Worm (Caenorhabditis elegans): ENCODE results near the gene cyp-34A9.

DNA sequence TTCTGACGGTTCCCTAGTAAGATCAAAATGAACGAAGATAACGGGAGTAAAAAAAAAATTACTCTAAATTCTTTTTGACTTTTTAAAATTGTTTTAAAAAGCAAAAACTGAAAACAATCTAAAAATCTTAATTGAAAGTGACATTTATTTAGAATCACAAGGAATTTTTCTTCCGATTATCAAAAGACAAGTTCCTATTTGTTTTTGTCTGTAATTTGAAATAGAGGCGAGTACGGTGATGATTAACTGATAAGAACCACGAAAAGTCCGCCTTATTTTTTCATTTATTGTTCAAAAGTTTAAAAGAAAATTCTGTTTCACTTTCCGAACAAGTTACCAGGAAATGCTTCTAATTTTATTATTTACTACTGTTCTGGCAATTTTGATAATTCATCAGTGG lies 20.6 kb downstream of the cyp-34A9 start, which contains the start of gene dach-1:
- TF ChIP-seq unc-55 (GFP tag; optimal IDR thresholded peaks at IDR 0.05) (no peak), K09A11.1 (tag; optimal IDR thresholded peaks at IDR 0.05; ENCODE audit: insufficient read depth) (no peak), fkh-6 (tag; optimal IDR thresholded peaks at IDR 0.05) (no peak), ama-1 (optimal IDR thresholded peaks at IDR 0.05) (no peak), fax-1 (tag; optimal IDR thresholded peaks at IDR 0.05) (no peak), ttx-3 (tag; optimal IDR thresholded peaks at IDR 0.05) (no peak), pqm-1 (tag; optimal IDR thresholded peaks at IDR 0.05) (no peak)
